Fruit fly (Drosophila melanogaster): ENCODE data around the gene neo.

The neo gene

dm6 chr3R:29774360-29775193 lies 44.4 kb upstream of the neo start (continued):
- TF ChIP-seq z (GFP tag; IDR thresholded peaks at IDR 0.05) (peak; percentile 98), CG11247 (GFP tag; IDR thresholded peaks at IDR 0.05) (no peak), ERR (GFP tag; optimal IDR thresholded peaks at IDR 0.05) (no peak), eve (GFP tag; optimal IDR thresholded peaks at IDR 0.05) (no peak), CG7271 (tag; optimal IDR thresholded peaks at IDR 0.05) (no peak), CG31365 (tag; optimal IDR thresholded peaks at IDR 0.05) (no peak), CG15601 (tag; optimal IDR thresholded peaks at IDR 0.05) (peak; percentile 25), grau (tag; optimal IDR thresholded peaks at IDR 0.05) (no peak), MTF-1 (GFP tag; optimal IDR thresholded peaks at IDR 0.05; ENCODE audit: borderline replicate concordance) (no peak), corto (GFP tag; optimal IDR thresholded peaks at IDR 0.05) (peak; percentile 55), B-H1 (GFP tag; IDR thresholded peaks at IDR 0.05) (no peak), cato (GFP tag; optimal IDR thresholded peaks at IDR 0.05; ENCODE audit: borderline replicate concordance) (no peak), CG7987 (GFP tag; optimal IDR thresholded peaks at IDR 0.05) (peak; percentile 43), CG8478 (optimal IDR thresholded peaks at IDR 0.05) (no peak), ap (GFP tag; IDR thresholded peaks at IDR 0.05) (no peak), ara (GFP tag; IDR thresholded peaks at IDR 0.05) (no peak), rib (GFP tag; IDR thresholded peaks at IDR 0.05) (no peak), emc (GFP tag; optimal IDR thresholded peaks at IDR 0.05) (no peak), Dll (GFP tag; IDR thresholded peaks at IDR 0.05; ENCODE audit: partially characterized antibody) (peak; percentile 62; the same call in 3 of the 4 replicates), peb (GFP tag; IDR thresholded peaks at IDR 0.05) (no peak), CG33557 (GFP tag; optimal IDR thresholded peaks at IDR 0.05) (peak; percentile 43), yki (optimal IDR thresholded peaks at IDR 0.05) (peak; percentile 100), Hr39 (optimal IDR thresholded peaks at IDR 0.05) (no peak), scrt (GFP tag; optimal IDR thresholded peaks at IDR 0.05) (no peak), nerfin-1 (tag; optimal IDR thresholded peaks at IDR 0.05) (peak; percentile 78), CG14050 (GFP tag; IDR thresholded peaks at IDR 0.05) (no peak), CG6683 (GFP tag; optimal IDR thresholded peaks at IDR 0.05) (no peak), CG15514 (GFP tag; optimal IDR thresholded peaks at IDR 0.05) (peak; percentile 95), Ets65A (GFP tag) (no peak), kni (GFP tag; optimal IDR thresholded peaks at IDR 0.05) (peak; percentile 46), pho (GFP tag; optimal IDR thresholded peaks at IDR 0.05) (no peak), Bdp1 (GFP tag; optimal IDR thresholded peaks at IDR 0.05) (no peak), Awh (GFP tag; IDR thresholded peaks at IDR 0.05) (no peak), CG12155 (GFP tag; optimal IDR thresholded peaks at IDR 0.05) (no peak), BtbVII (GFP tag; optimal IDR thresholded peaks at IDR 0.05) (peak; percentile 26), run (tag; optimal IDR thresholded peaks at IDR 0.05) (peak; percentile 24), odd (GFP tag; optimal IDR thresholded peaks at IDR 0.05) (no peak), HmgD (GFP tag; optimal IDR thresholded peaks at IDR 0.05) (no peak), lbe (GFP tag; optimal IDR thresholded peaks at IDR 0.05) (peak; percentile 84), CG15479 (GFP tag; optimal IDR thresholded peaks at IDR 0.05) (peak; percentile 88), CG8388 (GFP tag; optimal IDR thresholded peaks at IDR 0.05) (no peak), CG18599 (GFP tag; optimal IDR thresholded peaks at IDR 0.05) (no peak), ash1 (GFP tag; optimal IDR thresholded peaks at IDR 0.05) (no peak), onecut (GFP tag; IDR thresholded peaks at IDR 0.05) (0 out of 2 replicates have a peak, but pooled peaks have one; percentile 25), chinmo (GFP tag; IDR thresholded peaks at IDR 0.05; ENCODE audit: partially characterized antibody) (peak; percentile 97), slou (GFP tag; optimal IDR thresholded peaks at IDR 0.05) (no peak), CG17186 (GFP tag; optimal IDR thresholded peaks at IDR 0.05) (no peak), pan (optimal IDR thresholded peaks at IDR 0.05) (no peak), pan (GFP tag; optimal IDR thresholded peaks at IDR 0.05 in 1 of 2, IDR thresholded peaks at IDR 0.05 in 1 of 2) (peak in 1 of 2 experiments; percentile 34), CG32772 (GFP tag; IDR thresholded peaks at IDR 0.05) (no peak)

All from whole organism, embryonic.